Worm (Caenorhabditis elegans) whole organism, late embryonic: Measurements from ENCODE around the gene ima-3.
A peak's percentile ranks its signal among the peaks of the same experiment; 100 is the strongest.

ENCODE experiments used
- C08G9.2 ChIP-seq: sonication (generic microtip); optimal IDR thresholded peaks from 2 replicates; lab custom pipeline; 2016; ENCODE audit warnings: mild to moderate bottlenecking, missing genetic modification characterization, moderate library complexity, missing compliant biosample characterization
- C38D4.7 ChIP-seq: fragments of 200-800 bp; sonication (Bioruptor generic); optimal IDR thresholded peaks from 2 replicates; lab custom pipeline; 2018; ENCODE audit warnings: mild to moderate bottlenecking, missing genetic modification characterization, moderate library complexity, missing compliant biosample characterization
- K02D7.2 ChIP-seq: sonication (generic microtip); optimal IDR thresholded peaks from 2 replicates; lab custom pipeline; 2017; ENCODE audit warnings: mild to moderate bottlenecking, missing genetic modification characterization, missing compliant biosample characterization
- K09A11.1 ChIP-seq: sonication (generic microtip); optimal IDR thresholded peaks from 2 replicates; lab custom pipeline; 2017; ENCODE audit warnings: antibody characterized with exemption, mild to moderate bottlenecking, missing genetic modification characterization, missing compliant biosample characterization; ENCODE audit not compliant: insufficient read depth
- T23F11.4 ChIP-seq: fragments of 200-800 bp; sonication (Bioruptor generic); optimal IDR thresholded peaks from 2 replicates; lab custom pipeline; 2018; ENCODE audit warnings: mild to moderate bottlenecking, missing genetic modification characterization, missing compliant biosample characterization
- ama-1 ChIP-seq: fragments of 150-350 bp; optimal IDR thresholded peaks from 2 replicates; lab custom pipeline; 2014
- ceh-14 ChIP-seq: sonication (generic microtip); optimal IDR thresholded peaks from 2 replicates; lab custom pipeline; 2016; ENCODE audit warnings: missing genotype, missing genetic modification characterization, missing compliant biosample characterization
- ceh-18 ChIP-seq: sonication (generic microtip); optimal IDR thresholded peaks from 2 replicates; lab custom pipeline; 2016; ENCODE audit warnings: missing genetic modification characterization, missing compliant biosample characterization
- ceh-19 ChIP-seq: fragments of 200-800 bp; sonication (Bioruptor generic); optimal IDR thresholded peaks from 2 replicates; lab custom pipeline; 2018; ENCODE audit warnings: mild to moderate bottlenecking, missing genetic modification characterization, missing compliant biosample characterization
- ceh-2 ChIP-seq: sonication (generic microtip); optimal IDR thresholded peaks from 2 replicates; lab custom pipeline; 2016; ENCODE audit warnings: missing genotype, missing genetic modification characterization, missing compliant biosample characterization
- ceh-24 ChIP-seq: sonication (generic microtip); optimal IDR thresholded peaks from 2 replicates; lab custom pipeline; 2016; ENCODE audit warnings: mild to moderate bottlenecking, missing genetic modification characterization, missing compliant biosample characterization
- ceh-31 ChIP-seq: sonication (generic microtip); optimal IDR thresholded peaks from 2 replicates; lab custom pipeline; 2016; ENCODE audit warnings: missing genetic modification characterization, missing compliant biosample characterization
- ceh-34 ChIP-seq: sonication (generic microtip); optimal IDR thresholded peaks from 2 replicates; lab custom pipeline; 2016; ENCODE audit warnings: mild to moderate bottlenecking, missing genetic modification characterization, missing compliant biosample characterization
- ceh-48 ChIP-seq: sonication (generic microtip); optimal IDR thresholded peaks from 2 replicates; lab custom pipeline; 2016; ENCODE audit warnings: missing genetic modification characterization, inconsistent platforms, missing compliant biosample characterization
- ceh-6 ChIP-seq: fragments of 200-800 bp; sonication (Bioruptor generic); optimal IDR thresholded peaks from 2 replicates; lab custom pipeline; 2018; ENCODE audit warnings: mild to moderate bottlenecking, missing genetic modification characterization, missing compliant biosample characterization
- che-1 ChIP-seq: sonication (generic microtip); optimal IDR thresholded peaks from 2 replicates; lab custom pipeline; 2016; ENCODE audit warnings: mild to moderate bottlenecking, missing genetic modification characterization, missing compliant biosample characterization
- dve-1 ChIP-seq: sonication (generic microtip); optimal IDR thresholded peaks from 2 replicates; lab custom pipeline; 2017; ENCODE audit warnings: antibody characterized with exemption, mild to moderate bottlenecking, missing genetic modification characterization, missing compliant biosample characterization
- eyg-1 ChIP-seq: sonication (generic microtip); optimal IDR thresholded peaks from 2 replicates; lab custom pipeline; 2016; ENCODE audit warnings: missing genotype, missing genetic modification characterization, missing compliant biosample characterization
- hlh-13 ChIP-seq: fragments of 200-800 bp; sonication (Bioruptor generic); optimal IDR thresholded peaks from 2 replicates; lab custom pipeline; 2018; ENCODE audit warnings: mild to moderate bottlenecking, missing genetic modification characterization, missing compliant biosample characterization
- hlh-15 ChIP-seq: sonication (generic microtip); optimal IDR thresholded peaks from 2 replicates; lab custom pipeline; 2016; ENCODE audit warnings: missing genetic modification characterization, missing compliant biosample characterization
- hlh-30 ChIP-seq: sonication (generic microtip); optimal IDR thresholded peaks from 2 replicates; lab custom pipeline; 2017; ENCODE audit warnings: antibody characterized with exemption, missing genetic modification characterization, missing compliant biosample characterization; ENCODE audit not compliant: insufficient read depth
- lim-6 ChIP-seq: sonication (generic microtip); optimal IDR thresholded peaks from 2 replicates; lab custom pipeline; 2016; ENCODE audit warnings: missing genetic modification characterization, missing compliant biosample characterization
- nfya-1 ChIP-seq: sonication (generic microtip); optimal IDR thresholded peaks from 2 replicates; lab custom pipeline; 2017; ENCODE audit warnings: missing genetic modification characterization, mild to moderate bottlenecking, missing compliant biosample characterization, antibody characterized with exemption, moderate library complexity
- odd-2 ChIP-seq: sonication (generic microtip); optimal IDR thresholded peaks from 2 replicates; lab custom pipeline; 2017; ENCODE audit warnings: antibody characterized with exemption, mild to moderate bottlenecking, missing genetic modification characterization, missing compliant biosample characterization
- pha-4 ChIP-seq: fragments of 150-350 bp; optimal IDR thresholded peaks from 2 replicates; lab custom pipeline; 2018; ENCODE audit warnings: missing biosample characterization, missing genetic modification reagents, missing genetic modification characterization
- pqm-1 ChIP-seq: sonication (generic microtip); optimal IDR thresholded peaks from 2 replicates; lab custom pipeline; 2016; ENCODE audit warnings: missing genetic modification characterization, missing compliant biosample characterization
- pros-1 ChIP-seq: fragments of 150-350 bp; optimal IDR thresholded peaks from 2 replicates; lab custom pipeline; 2014; ENCODE audit warnings: missing biosample characterization, missing genetic modification reagents, missing genetic modification characterization
- ref-2 ChIP-seq: sonication (generic microtip); optimal IDR thresholded peaks from 2 replicates; lab custom pipeline; 2016; ENCODE audit warnings: missing genetic modification characterization, missing compliant biosample characterization
- sox-2 ChIP-seq: fragments of 200-800 bp; sonication (Bioruptor generic); IDR thresholded peaks from 2 replicates; pipeline ENCODE4 v1.3.6; 2022; ENCODE audit warnings: missing genetic modification reagents, missing genetic modification characterization, missing compliant biosample characterization
- sox-4 ChIP-seq: sonication (generic microtip); optimal IDR thresholded peaks from 2 replicates; lab custom pipeline; 2017; ENCODE audit warnings: mild to moderate bottlenecking, missing genetic modification characterization, inconsistent platforms, missing compliant biosample characterization
- tbx-2 ChIP-seq: sonication (generic microtip); optimal IDR thresholded peaks from 2 replicates; lab custom pipeline; 2016; ENCODE audit warnings: missing genetic modification characterization, missing compliant biosample characterization
- ttx-3 ChIP-seq: sonication (generic microtip); optimal IDR thresholded peaks from 2 replicates; lab custom pipeline; 2016; ENCODE audit warnings: missing genetic modification reagents, missing genetic modification characterization, missing compliant biosample characterization
- unc-3 ChIP-seq, 2 experiments: fragments of 200-800 bp in 1 of 2; sonication (Bioruptor generic) in 1 of 2; sonication (generic microtip) in 1 of 2; conservative IDR thresholded peaks in 1 of 2; optimal IDR thresholded peaks in 1 of 2; 2 replicates each; pipeline versions ENCODE4 v1.3.6 to Lab custom; 2016 to 2022; ENCODE audit warnings: missing compliant biosample characterization in 2 of 2, missing genetic modification characterization in 2 of 2, missing genetic modification reagents in 1 of 2
- unc-42 ChIP-seq: sonication (generic microtip); optimal IDR thresholded peaks from 2 replicates; lab custom pipeline; 2016; ENCODE audit warnings: missing genotype, missing genetic modification characterization, missing compliant biosample characterization
- unc-86 ChIP-seq: sonication (generic microtip); optimal IDR thresholded peaks from 2 replicates; lab custom pipeline; 2016; ENCODE audit warnings: missing genetic modification characterization, missing compliant biosample characterization
- zip-5 ChIP-seq: sonication (generic microtip); optimal IDR thresholded peaks from 2 replicates; lab custom pipeline; 2016; ENCODE audit warnings: missing genetic modification characterization, missing compliant biosample characterization
- ztf-16 ChIP-seq: sonication (generic microtip); optimal IDR thresholded peaks from 2 replicates; lab custom pipeline; 2017; ENCODE audit warnings: missing genetic modification characterization, missing compliant biosample characterization

Gene ima-3

ce11 chrIV:7580062-7580614 lies 18.7 kb upstream of the ima-3 start, which contains the start of the genes cec-5 and nol-10:
TSS of gene cec-5 (minus strand) at chrIV:7580112.
TSS of gene nol-10 (plus strand) at chrIV:7580597.
- TF ChIP-seq unc-86 (tag; lab: Kevin White, UChicago) (no peak), zip-5 (tag; lab: Kevin White, UChicago) (no peak), C38D4.7 (GFP tag; lab: Kevin White, UChicago) (no peak), che-1 (tag; lab: Kevin White, UChicago) (no peak), ceh-14 (tag; lab: Kevin White, UChicago) (peak; percentile 52), hlh-13 (GFP tag; lab: Kevin White, UChicago) (no peak), pqm-1 (tag; lab: Kevin White, UChicago) (no peak), ama-1 (lab: Kevin White, UChicago) (no peak), hlh-30 (tag; lab: Kevin White, UChicago) (peak; percentile 64), ceh-34 (tag; lab: Kevin White, UChicago) (peak; percentile 52), ceh-24 (tag; lab: Kevin White, UChicago) (no peak), K09A11.1 (tag; lab: Kevin White, UChicago) (peak; percentile 14), ztf-16 (no peak), C08G9.2 (tag; lab: Kevin White, UChicago) (no peak), odd-2 (no peak), lim-6 (no peak), ceh-6 (GFP tag; lab: Kevin White, UChicago) (no peak), unc-3 (GFP tag; conservative IDR thresholded peaks at IDR 0.05; lab: Robert Waterston, UW) (no peak), unc-3 (tag; optimal IDR thresholded peaks at IDR 0.05; lab: Kevin White, UChicago) (no peak), ceh-2 (tag; lab: Kevin White, UChicago) (no peak), nfya-1 (tag; lab: Kevin White, UChicago) (peak; percentile 95), ceh-31 (tag; lab: Kevin White, UChicago) (peak; percentile 83), ref-2 (tag; lab: Kevin White, UChicago) (peak; percentile 10), ceh-19 (GFP tag; lab: Kevin White, UChicago) (peak; percentile 28), dve-1 (peak; percentile 53), eyg-1 (tag; lab: Kevin White, UChicago) (peak; percentile 1), ceh-48 (tag; lab: Kevin White, UChicago) (no peak), sox-2 (GFP tag; lab: Robert Waterston, UW) (no peak; the same call in 1 of the 2 replicates), pha-4 (tag; lab: Kevin White, UChicago) (no peak), ceh-18 (tag; lab: Kevin White, UChicago) (peak; percentile 49), unc-42 (tag; lab: Kevin White, UChicago) (peak; percentile 92), tbx-2 (tag; lab: Kevin White, UChicago) (peak; percentile 67)

DNA sequence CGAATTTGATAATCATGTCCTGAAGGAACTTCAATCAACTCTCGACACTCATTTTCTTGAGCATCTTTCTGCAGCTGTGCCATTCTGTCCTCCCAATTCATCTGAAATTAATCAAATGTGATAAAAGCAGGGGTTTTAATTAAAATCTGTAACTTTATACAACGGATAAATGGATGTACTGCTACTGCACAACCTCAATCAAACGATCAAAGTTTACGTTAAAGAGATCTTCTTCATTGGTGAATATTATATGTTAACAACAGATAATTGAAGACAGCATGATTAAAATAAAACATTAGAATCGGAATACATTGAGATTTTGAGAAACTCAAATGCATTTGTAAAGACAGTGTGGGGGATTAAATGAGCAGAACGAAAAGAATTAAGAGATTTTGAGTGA lies 16.8 kb upstream of the ima-3 start, which contains the start of gene F32E10.5:
TSS of gene F32E10.5 (minus strand) at position 101 of the 400 bp plus-strand sequence.
- TF ChIP-seq pros-1 (tag; lab: Kevin White, UChicago) (no peak), K02D7.2 (tag; lab: Kevin White, UChicago) (no peak)

DNA sequence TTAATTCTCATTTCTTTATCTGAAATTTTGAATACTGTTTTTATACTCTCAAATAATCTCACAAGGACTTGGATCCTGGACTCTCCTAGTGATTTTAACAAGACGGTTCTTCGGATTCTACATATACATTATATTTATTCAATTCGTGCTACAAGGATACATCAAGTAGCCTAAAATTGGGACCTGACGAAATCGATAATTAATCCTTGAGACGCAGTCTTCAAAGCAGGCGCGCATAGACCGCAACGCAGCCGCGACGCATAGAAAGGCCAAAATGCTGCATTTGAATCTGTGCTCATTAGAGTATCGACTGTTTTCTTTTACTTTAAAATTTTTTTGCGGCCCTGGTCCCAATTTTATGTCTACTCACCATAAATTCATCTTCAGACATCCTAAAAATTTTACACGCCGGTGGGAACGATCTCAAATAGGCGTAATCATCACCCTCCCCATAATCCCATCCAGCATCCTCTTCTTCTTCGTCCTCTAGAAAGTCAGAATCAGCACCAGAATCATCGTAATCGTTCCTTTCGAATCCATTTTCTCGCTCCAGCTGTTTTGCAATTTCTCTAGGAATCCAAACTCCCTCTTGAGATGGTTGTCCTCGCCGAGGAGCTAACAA lies 13.8 kb upstream of the ima-3 start, which contains the start of gene cec-4:
TSS of gene cec-4 (plus strand) at position 572 of the 622 bp plus-strand sequence.
- TF ChIP-seq ceh-48 (tag; lab: Kevin White, UChicago), result peak; percentile 20
- no peak for TF ChIP-seq sox-4
- TF ChIP-seq dve-1, result no peak
- TF ChIP-seq hlh-15, result no peak
- no peak for TF ChIP-seq ttx-3 (tag; lab: Kevin White, UChicago)
- no peak for TF ChIP-seq T23F11.4 (GFP tag; lab: Kevin White, UChicago)
- TF ChIP-seq odd-2, result no peak
- TF ChIP-seq, all 69 proteins: peak for 1
